Worm (Caenorhabditis elegans) whole organism, early embryonic: Measurements from ENCODE around the gene Y43F8C.11.

Experiments
- B0310.2 ChIP-seq: sonication (generic microtip); optimal IDR thresholded peaks from 2 replicates; lab custom pipeline; 2016; ENCODE audit warnings: mild to moderate bottlenecking, missing genetic modification characterization, missing compliant biosample characterization
- F13C5.2 ChIP-seq: sonication (generic microtip); optimal IDR thresholded peaks from 2 replicates; lab custom pipeline; 2017; ENCODE audit warnings: mild to moderate bottlenecking, missing genetic modification characterization, inconsistent platforms, missing compliant biosample characterization
- aly-1 ChIP-seq: sonication (generic microtip); optimal IDR thresholded peaks from 2 replicates; lab custom pipeline; 2016; ENCODE audit warnings: missing genetic modification characterization, missing compliant biosample characterization
- ama-1 ChIP-seq: fragments of 150-350 bp; optimal IDR thresholded peaks from 2 replicates; lab custom pipeline; 2014
- ceh-13 ChIP-seq: fragments of 200-800 bp; sonication (Bioruptor generic); optimal IDR thresholded peaks from 2 replicates; lab custom pipeline; 2018; ENCODE audit warnings: mild to moderate bottlenecking, missing genetic modification characterization, missing compliant biosample characterization
- ceh-36 ChIP-seq: sonication (generic microtip); optimal IDR thresholded peaks from 2 replicates; lab custom pipeline; 2016; ENCODE audit warnings: missing genetic modification characterization, inconsistent platforms, missing compliant biosample characterization
- ets-7 ChIP-seq: sonication (generic microtip); optimal IDR thresholded peaks from 2 replicates; lab custom pipeline; 2016; ENCODE audit warnings: missing genotype, missing genetic modification characterization, missing compliant biosample characterization
- flt-1 ChIP-seq: fragments of 200-800 bp; sonication (Bioruptor generic); IDR thresholded peaks from 2 replicates; pipeline ENCODE4 v1.3.6; 2022; ENCODE audit warnings: missing genetic modification characterization, missing compliant biosample characterization
- hmbx-1 ChIP-seq: sonication (generic microtip); optimal IDR thresholded peaks from 2 replicates; lab custom pipeline; 2016; ENCODE audit warnings: mild to moderate bottlenecking, missing genetic modification characterization, missing compliant biosample characterization
- hmg-4 ChIP-seq: fragments of 200-800 bp; sonication (Bioruptor generic); optimal IDR thresholded peaks from 2 replicates; lab custom pipeline; 2018; ENCODE audit warnings: mild to moderate bottlenecking, missing genetic modification characterization, missing compliant biosample characterization
- hnd-1 ChIP-seq: sonication (generic microtip); optimal IDR thresholded peaks from 2 replicates; lab custom pipeline; 2016; ENCODE audit warnings: missing genetic modification characterization, missing compliant biosample characterization
- pes-1 ChIP-seq: fragments of 200-800 bp; sonication (Bioruptor generic); IDR thresholded peaks from 2 replicates; pipeline ENCODE4 v1.3.6; 2022; ENCODE audit warnings: missing genetic modification reagents, missing genetic modification characterization, missing compliant biosample characterization
- scrt-1 ChIP-seq: fragments of 200-800 bp; sonication (Bioruptor generic); IDR thresholded peaks from 2 replicates; pipeline ENCODE4 v1.3.6; 2022; ENCODE audit warnings: missing genetic modification characterization, missing compliant biosample characterization
- sea-1 ChIP-seq: fragments of 200-800 bp; sonication (Bioruptor generic); conservative IDR thresholded peaks from 2 replicates; pipeline ENCODE4 v1.3.6; 2022; ENCODE audit warnings: missing genetic modification characterization, missing compliant biosample characterization
- tbx-11 ChIP-seq: fragments of 200-800 bp; sonication (Bioruptor generic); IDR thresholded peaks from 2 replicates; pipeline ENCODE4 v1.3.6; 2022; ENCODE audit warnings: missing genetic modification characterization, missing compliant biosample characterization
- tbx-37 ChIP-seq: fragments of 200-800 bp; sonication (Bioruptor generic); conservative IDR thresholded peaks from 2 replicates; pipeline ENCODE4 v1.3.6; 2022; ENCODE audit warnings: missing genetic modification reagents, missing genetic modification characterization, missing compliant biosample characterization
- tra-4 ChIP-seq: sonication (generic microtip); optimal IDR thresholded peaks from 2 replicates; lab custom pipeline; 2017; ENCODE audit warnings: missing genetic modification characterization, missing compliant biosample characterization

The Y43F8C.11 gene

ce11 chrV:19643015-19643414 is 27.0 kb upstream of the Y43F8C.11 start:
- TF ChIP-seq F13C5.2 (tag; lab: Kevin White, UChicago), result peak; percentile 100
- TF ChIP-seq tbx-11, result peak; percentile 99
- peak; percentile 98 for TF ChIP-seq B0310.2 (tag; lab: Kevin White, UChicago)
- TF ChIP-seq ceh-13 (GFP tag; lab: Kevin White, UChicago), result peak; percentile 99
- TF ChIP-seq sea-1 (GFP tag; lab: Robert Waterston, UW), result peak; percentile 99
- peak; percentile 98 for TF ChIP-seq pes-1 (GFP tag; lab: Robert Waterston, UW)
- TF ChIP-seq ama-1, result peak; percentile 15
- peak; percentile 98 for TF ChIP-seq tbx-37
- TF ChIP-seq hnd-1 (tag; lab: Kevin White, UChicago), result peak; percentile 93
- peak; percentile 99 for TF ChIP-seq scrt-1 (GFP tag; lab: Robert Waterston, UW)
- peak; percentile 94 for TF ChIP-seq tra-4 (tag; lab: Kevin White, UChicago)
- peak; percentile 99 for TF ChIP-seq flt-1 (GFP tag; lab: Robert Waterston, UW)
- TF ChIP-seq ceh-36 (tag; lab: Kevin White, UChicago), result peak; percentile 98
- peak; percentile 95 for TF ChIP-seq ets-7 (tag; lab: Kevin White, UChicago)
- peak; percentile 99 for TF ChIP-seq hmg-4 (GFP tag; lab: Kevin White, UChicago)
- peak; percentile 93 for TF ChIP-seq hmbx-1 (tag; lab: Kevin White, UChicago)
- TF ChIP-seq aly-1 (tag; lab: Kevin White, UChicago), result peak; percentile 99

DNA sequence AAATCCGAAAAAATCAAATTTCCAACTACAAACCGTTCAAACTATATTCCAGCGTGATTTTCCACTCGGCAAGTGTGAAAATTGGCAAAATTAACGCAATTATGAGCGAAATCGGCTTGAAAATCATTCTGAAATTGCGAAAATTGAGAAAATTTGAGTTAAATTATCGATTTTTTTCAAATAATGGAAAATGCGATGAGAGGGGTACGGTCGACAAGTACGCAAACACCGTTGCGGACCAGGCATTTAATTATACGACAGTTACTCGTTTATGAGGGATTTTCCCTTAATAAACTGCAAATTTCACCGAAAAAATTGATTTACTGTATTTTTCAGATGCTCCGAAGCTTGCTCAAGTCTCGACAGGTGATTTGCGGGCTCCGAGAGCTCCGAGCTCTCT is 26.2 kb upstream of the Y43F8C.11 start, which contains the start of the genes Y43F8C.7 and mrps-28:
Y43F8C.7 (minus strand) TSS at position 128 of the 400 bp plus-strand sequence.
mrps-28 (plus strand) TSS at position 337 of the 400 bp plus-strand sequence.
- TF ChIP-seq ceh-13 (GFP tag; lab: Kevin White, UChicago) (no peak), aly-1 (tag; lab: Kevin White, UChicago) (no peak), flt-1 (GFP tag; lab: Robert Waterston, UW) (no peak), hmbx-1 (tag; lab: Kevin White, UChicago) (no peak), pes-1 (GFP tag; lab: Robert Waterston, UW) (no peak), ceh-36 (tag; lab: Kevin White, UChicago) (no peak), scrt-1 (GFP tag; lab: Robert Waterston, UW) (no peak), F13C5.2 (tag; lab: Kevin White, UChicago) (no peak), hmg-4 (GFP tag; lab: Kevin White, UChicago) (no peak), tbx-11 (no peak), tbx-37 (no peak), sea-1 (GFP tag; lab: Robert Waterston, UW) (no peak), ama-1 (no peak), tra-4 (tag; lab: Kevin White, UChicago) (no peak), hnd-1 (tag; lab: Kevin White, UChicago) (no peak), ets-7 (tag; lab: Kevin White, UChicago) (no peak)

DNA sequence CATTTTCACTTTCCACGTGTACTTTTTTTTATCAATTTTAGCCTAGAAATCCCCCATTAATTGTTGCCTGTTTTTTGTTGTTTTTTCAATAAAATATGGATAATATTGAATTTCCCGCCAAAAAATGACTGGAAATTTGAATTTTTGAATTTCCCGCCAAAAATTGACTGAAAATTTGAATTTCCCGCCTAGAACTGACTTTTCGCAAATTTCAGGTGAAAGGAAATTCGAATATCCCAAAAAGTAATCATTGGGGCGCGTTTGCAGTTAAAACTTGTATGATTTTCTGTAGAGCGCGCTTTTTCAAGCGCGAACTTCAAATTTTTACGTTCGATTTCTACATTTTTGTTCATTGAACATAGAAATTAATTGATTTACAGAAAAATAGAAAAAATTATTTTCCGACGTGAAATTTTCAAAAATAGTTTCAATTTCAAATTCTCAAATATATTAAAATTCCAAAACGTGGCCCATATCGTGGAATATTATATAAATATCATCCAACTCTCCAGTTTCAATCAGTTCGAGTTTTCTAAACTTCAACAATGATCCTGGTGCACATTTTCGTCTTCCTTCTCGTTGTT is 24.4 kb upstream of the Y43F8C.11 start, which contains the start of gene Y43F8C.9:
Y43F8C.9 (plus strand) TSS at position 534 of the 584 bp plus-strand sequence.
- TF ChIP-seq tbx-37, result no peak
- TF ChIP-seq hmg-4 (GFP tag; lab: Kevin White, UChicago), result no peak
- TF ChIP-seq sea-1 (GFP tag; lab: Robert Waterston, UW), result no peak
- TF ChIP-seq F13C5.2 (tag; lab: Kevin White, UChicago), result no peak
- TF ChIP-seq ceh-13 (GFP tag; lab: Kevin White, UChicago), result no peak
- TF ChIP-seq tra-4 (tag; lab: Kevin White, UChicago), result no peak
- no peak for TF ChIP-seq tbx-11
- TF ChIP-seq B0310.2 (tag; lab: Kevin White, UChicago), result no peak
- TF ChIP-seq flt-1 (GFP tag; lab: Robert Waterston, UW), result no peak
- no peak for TF ChIP-seq ceh-36 (tag; lab: Kevin White, UChicago)

DNA sequence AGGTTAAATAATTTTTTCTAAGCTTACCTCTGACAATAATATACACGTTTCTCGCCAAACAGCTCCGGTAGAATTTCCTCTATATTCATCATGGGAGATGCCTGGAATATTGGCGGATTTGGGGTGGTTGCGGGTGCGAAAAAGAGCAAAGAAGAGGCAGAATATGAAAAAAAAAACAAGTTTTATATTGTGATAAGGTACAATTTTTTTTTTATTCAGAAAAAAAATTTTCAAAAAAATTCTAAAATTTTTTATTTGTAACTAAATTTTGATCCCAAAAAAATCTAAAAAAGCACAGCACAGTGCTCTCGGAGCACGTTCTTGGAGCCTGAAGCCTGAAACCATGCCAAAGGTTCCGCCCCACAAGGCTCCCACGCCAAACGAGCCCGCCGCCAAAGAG is 14.9 kb upstream of the Y43F8C.11 start, which contains the start of gene dmd-3:
dmd-3 (minus strand) TSS at position 101 of the 400 bp plus-strand sequence.
- no peak for TF ChIP-seq flt-1 (GFP tag; lab: Robert Waterston, UW)
- TF ChIP-seq tra-4 (tag; lab: Kevin White, UChicago), result no peak
- no peak for TF ChIP-seq pes-1 (GFP tag; lab: Robert Waterston, UW)
- TF ChIP-seq hmbx-1 (tag; lab: Kevin White, UChicago), result no peak
- no peak for TF ChIP-seq B0310.2 (tag; lab: Kevin White, UChicago)
- no peak for TF ChIP-seq aly-1 (tag; lab: Kevin White, UChicago)
- TF ChIP-seq scrt-1 (GFP tag; lab: Robert Waterston, UW), result no peak
- no peak for TF ChIP-seq sea-1 (GFP tag; lab: Robert Waterston, UW)
- no peak for TF ChIP-seq ceh-13 (GFP tag; lab: Kevin White, UChicago)

- no peak for TF ChIP-seq hmbx-1 (tag; lab: Kevin White, UChicago)
- no peak for TF ChIP-seq ceh-13 (GFP tag; lab: Kevin White, UChicago)
- TF ChIP-seq ceh-36 (tag; lab: Kevin White, UChicago), result peak; percentile 71
- no peak for TF ChIP-seq tra-4 (tag; lab: Kevin White, UChicago)
Measured at ce11 chrV:19664574-19664973, 5.5 kb upstream of the Y43F8C.11 start.

ce11 chrV:19666308-19666707 is 3.8 kb upstream of the Y43F8C.11 start:
- TF ChIP-seq ama-1 (no peak), F13C5.2 (tag; lab: Kevin White, UChicago) (no peak), scrt-1 (GFP tag; lab: Robert Waterston, UW) (no peak), ceh-36 (tag; lab: Kevin White, UChicago) (no peak), hmbx-1 (tag; lab: Kevin White, UChicago) (no peak), tbx-11 (no peak), ets-7 (tag; lab: Kevin White, UChicago) (no peak)

- TF ChIP-seq ceh-36 (tag; lab: Kevin White, UChicago) (no peak), sea-1 (GFP tag; lab: Robert Waterston, UW) (no peak), scrt-1 (GFP tag; lab: Robert Waterston, UW) (no peak), hnd-1 (tag; lab: Kevin White, UChicago) (no peak), tra-4 (tag; lab: Kevin White, UChicago) (no peak), aly-1 (tag; lab: Kevin White, UChicago) (no peak), hmg-4 (GFP tag; lab: Kevin White, UChicago) (no peak), ets-7 (tag; lab: Kevin White, UChicago) (no peak), flt-1 (GFP tag; lab: Robert Waterston, UW) (no peak), tbx-37 (no peak), ama-1 (no peak), F13C5.2 (tag; lab: Kevin White, UChicago) (no peak), B0310.2 (tag; lab: Kevin White, UChicago) (no peak), tbx-11 (no peak), ceh-13 (GFP tag; lab: Kevin White, UChicago) (no peak), hmbx-1 (tag; lab: Kevin White, UChicago) (no peak)
Measured at ce11 chrV:19667716-19668115, 2.3 kb upstream of the Y43F8C.11 start.
